Worm (Caenorhabditis elegans): Measurements from ENCODE around the gene rad-51.
"Not testable (repeated sequence)": the region's sequence is repeated elsewhere in the genome, so short reads cannot be mapped to it uniquely, and the experiment has no call there.

Gene rad-51

DNA sequence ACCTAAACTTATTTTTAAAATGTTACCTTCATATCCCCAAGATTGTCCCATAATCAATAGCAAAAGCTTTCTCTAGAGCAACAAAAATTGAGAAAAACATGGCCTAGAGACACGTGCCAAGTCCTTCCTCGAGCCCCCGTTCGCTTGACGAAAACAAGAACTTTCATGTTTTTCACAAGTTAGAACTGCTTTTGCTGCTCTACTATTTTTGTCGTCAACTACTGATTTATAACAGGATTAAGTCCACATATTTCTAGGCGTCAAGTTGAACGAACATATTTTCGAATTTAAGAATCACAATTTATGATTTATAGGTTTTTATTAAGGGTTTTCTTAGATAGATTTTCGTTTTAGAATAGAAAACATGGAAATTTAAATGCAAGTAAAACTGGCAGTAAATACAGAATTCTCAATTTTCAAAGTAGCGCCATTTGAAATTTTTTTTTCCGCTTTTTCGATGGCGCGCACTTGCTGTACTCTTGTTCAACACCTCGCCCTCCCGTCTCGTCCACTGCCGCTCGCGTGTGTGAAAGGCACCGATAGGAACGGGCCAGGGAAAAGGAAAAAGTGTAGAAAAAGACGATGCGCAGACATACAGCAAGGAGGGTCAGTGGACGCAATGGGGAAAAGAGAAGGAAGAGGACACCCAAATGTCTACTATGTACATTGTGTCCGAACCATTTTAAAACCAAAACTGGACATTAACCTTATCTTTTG, at the start of gene rad-51:
TSS of gene rad-51 (minus strand) at position 51 of the 717 bp plus-strand sequence.
- TF ChIP-seq mep-1 (tag; optimal IDR thresholded peaks at IDR 0.05) (peak; percentile 66), elt-3 (tag; optimal IDR thresholded peaks at IDR 0.05) (no peak), nhr-2 (tag; optimal IDR thresholded peaks at IDR 0.05) (peak; percentile 18), unc-120 (tag; optimal IDR thresholded peaks at IDR 0.05; ENCODE audit: poor library complexity, severe bottlenecking) (peak; percentile 57), lin-32 (GFP tag; optimal IDR thresholded peaks at IDR 0.05) (no peak)

DNA sequence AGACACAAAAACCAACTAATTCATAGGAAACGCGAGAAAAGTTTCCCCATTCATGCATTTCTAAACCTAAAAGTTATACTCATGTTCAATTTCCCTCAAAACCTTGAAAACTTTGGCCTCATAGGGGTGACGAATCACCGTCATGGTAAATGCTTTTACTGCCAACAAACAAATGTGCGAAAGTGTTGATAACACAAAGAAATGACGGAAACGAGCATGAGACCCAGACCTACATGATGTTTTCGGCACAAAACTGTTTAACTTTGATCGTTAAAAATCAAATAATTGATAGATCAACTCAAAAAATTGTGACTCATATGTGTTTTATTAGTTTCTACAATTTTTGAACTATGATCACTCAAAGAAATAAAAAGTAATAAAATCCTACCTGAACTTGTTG, 47.8 kb upstream of the rad-51 start:
- no peak for TF ChIP-seq unc-39 (tag; optimal IDR thresholded peaks at IDR 0.05)
- TF ChIP-seq mep-1 (tag; optimal IDR thresholded peaks at IDR 0.05) = no peak
- TF ChIP-seq nhr-2 (tag; optimal IDR thresholded peaks at IDR 0.05) = no peak
- no peak for TF ChIP-seq blmp-1 (tag; optimal IDR thresholded peaks at IDR 0.05)

DNA sequence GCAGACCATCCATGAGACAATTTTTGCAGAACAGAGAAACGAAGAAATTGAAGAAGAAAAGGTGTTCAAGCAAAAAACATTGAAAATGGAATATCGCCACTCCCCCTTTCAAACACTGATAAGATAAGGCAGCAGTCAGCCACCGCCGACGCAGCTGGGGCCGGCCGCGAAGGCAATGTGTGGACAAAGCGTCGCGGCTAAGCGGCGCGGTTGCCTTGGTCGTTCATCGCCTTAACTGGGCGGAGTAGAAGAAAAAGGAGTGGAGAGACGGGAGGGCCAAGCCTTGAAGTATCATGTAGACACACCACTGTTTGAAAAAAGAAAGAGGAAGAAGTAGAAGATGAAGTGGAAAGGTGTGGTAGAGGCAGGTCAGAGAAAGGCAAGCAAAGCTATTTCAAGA, 46.9 kb upstream of the rad-51 start:
- TF ChIP-seq ham-2 (GFP tag; optimal IDR thresholded peaks at IDR 0.05) = peak; percentile 57
- no peak for TF ChIP-seq drap-1 (GFP tag; optimal IDR thresholded peaks at IDR 0.05)

DNA sequence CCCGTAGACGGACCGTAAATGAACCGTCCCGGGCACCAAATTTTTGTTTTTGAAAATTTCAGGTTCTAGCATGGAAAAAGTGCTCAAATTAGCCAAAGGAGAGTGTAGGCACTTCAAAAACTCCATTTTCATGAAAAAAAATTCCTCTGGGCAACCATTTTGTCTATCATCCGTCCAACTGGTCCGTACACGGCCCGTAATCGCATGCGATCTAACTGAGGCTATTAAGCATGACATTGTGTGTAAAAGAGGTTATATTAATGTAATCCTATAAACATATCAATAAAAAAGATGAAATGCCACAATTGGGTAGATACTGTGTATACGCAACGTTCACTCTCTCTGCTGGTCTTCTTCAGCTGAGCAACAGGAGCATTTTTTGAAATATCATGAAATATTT, 38.6 kb upstream of the rad-51 start, which contains the start of gene R09E10.1:
TSS of gene R09E10.1 (minus strand) at position 101 of the 400 bp plus-strand sequence.
- not testable (repeated sequence) for TF ChIP-seq lin-13 (tag; optimal IDR thresholded peaks at IDR 0.05); unc-120 (tag; optimal IDR thresholded peaks at IDR 0.05; ENCODE audit: poor library complexity, severe bottlenecking); nhr-28 (tag; optimal IDR thresholded peaks at IDR 0.05)

DNA sequence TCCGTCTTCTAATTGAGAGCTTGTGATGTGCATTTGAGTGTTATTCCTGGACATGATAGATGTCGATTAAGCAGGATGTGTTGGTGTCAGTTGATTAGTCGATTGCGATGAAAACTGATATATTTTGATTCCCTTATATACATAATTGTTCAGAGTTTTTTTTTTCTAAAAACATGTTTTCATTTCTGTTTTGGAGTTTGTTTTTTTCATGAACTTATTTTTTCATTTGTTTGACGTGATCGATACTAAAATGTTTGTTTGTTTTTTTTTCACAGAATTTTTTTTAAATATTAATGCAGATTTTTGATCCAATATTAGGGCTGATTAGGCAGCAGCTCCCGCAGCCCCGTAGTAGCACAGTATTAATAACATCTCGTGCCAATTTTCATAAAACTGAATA, 34.2 kb upstream of the rad-51 start, which contains the start of gene R09E10.2:
TSS of gene R09E10.2 (minus strand) at position 101 of the 400 bp plus-strand sequence.
- TF ChIP-seq nhr-76 (tag; optimal IDR thresholded peaks at IDR 0.05) (no peak), mls-2 (tag; optimal IDR thresholded peaks at IDR 0.05) (no peak), sptf-1 (tag; optimal IDR thresholded peaks at IDR 0.05) (no peak), cnd-1 (tag; optimal IDR thresholded peaks at IDR 0.05) (no peak), ceh-83 (GFP tag; optimal IDR thresholded peaks at IDR 0.05) (no peak), ztf-11 (tag; optimal IDR thresholded peaks at IDR 0.05) (no peak), nhr-237 (tag; optimal IDR thresholded peaks at IDR 0.05) (no peak), unc-39 (tag; optimal IDR thresholded peaks at IDR 0.05) (no peak), mab-5 (tag; optimal IDR thresholded peaks at IDR 0.05) (no peak), bed-3 (GFP tag; optimal IDR thresholded peaks at IDR 0.05) (no peak), nhr-28 (tag; optimal IDR thresholded peaks at IDR 0.05) (no peak), lin-13 (tag; optimal IDR thresholded peaks at IDR 0.05) (no peak), ceh-43 (GFP tag; optimal IDR thresholded peaks at IDR 0.05) (no peak), mep-1 (tag; optimal IDR thresholded peaks at IDR 0.05) (no peak), lin-32 (GFP tag; optimal IDR thresholded peaks at IDR 0.05) (no peak), nhr-2 (tag; optimal IDR thresholded peaks at IDR 0.05) (no peak), ham-2 (GFP tag; optimal IDR thresholded peaks at IDR 0.05) (no peak), unc-62 (GFP tag; optimal IDR thresholded peaks at IDR 0.05) (no peak), snpc-4 (tag; optimal IDR thresholded peaks at IDR 0.05) (no peak)

DNA sequence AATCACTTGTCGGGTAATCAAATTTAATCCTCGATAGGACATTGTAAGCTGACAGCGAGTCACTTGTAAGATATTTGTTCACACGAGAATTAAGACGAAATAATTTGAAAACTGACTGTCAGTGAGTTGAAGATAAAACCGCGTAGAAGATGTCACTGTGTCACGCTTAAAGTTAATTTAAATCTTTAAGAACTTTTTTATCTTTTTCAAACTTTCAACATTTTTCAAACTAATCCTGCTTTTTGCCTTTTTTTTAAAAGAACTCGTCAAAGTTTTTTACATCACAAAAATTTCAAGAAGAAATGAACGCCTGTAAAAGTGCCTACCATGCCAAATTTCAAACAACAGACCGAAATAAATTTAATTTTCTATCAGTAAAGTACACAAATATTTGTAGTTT, 29.5 kb upstream of the rad-51 start, which contains the start of gene acs-18:
TSS of gene acs-18 (minus strand) at position 101 of the 400 bp plus-strand sequence.
- TF ChIP-seq nhr-76 (tag; optimal IDR thresholded peaks at IDR 0.05) (no peak), drap-1 (GFP tag; optimal IDR thresholded peaks at IDR 0.05) (no peak), nhr-12 (tag; optimal IDR thresholded peaks at IDR 0.05) (no peak), unc-62 (GFP tag; optimal IDR thresholded peaks at IDR 0.05) (no peak), nhr-28 (tag; optimal IDR thresholded peaks at IDR 0.05) (no peak), bed-3 (GFP tag; optimal IDR thresholded peaks at IDR 0.05) (no peak), mab-5 (tag; optimal IDR thresholded peaks at IDR 0.05) (no peak), tbx-8 (GFP tag; optimal IDR thresholded peaks at IDR 0.05) (no peak), cnd-1 (tag; optimal IDR thresholded peaks at IDR 0.05) (no peak)

DNA sequence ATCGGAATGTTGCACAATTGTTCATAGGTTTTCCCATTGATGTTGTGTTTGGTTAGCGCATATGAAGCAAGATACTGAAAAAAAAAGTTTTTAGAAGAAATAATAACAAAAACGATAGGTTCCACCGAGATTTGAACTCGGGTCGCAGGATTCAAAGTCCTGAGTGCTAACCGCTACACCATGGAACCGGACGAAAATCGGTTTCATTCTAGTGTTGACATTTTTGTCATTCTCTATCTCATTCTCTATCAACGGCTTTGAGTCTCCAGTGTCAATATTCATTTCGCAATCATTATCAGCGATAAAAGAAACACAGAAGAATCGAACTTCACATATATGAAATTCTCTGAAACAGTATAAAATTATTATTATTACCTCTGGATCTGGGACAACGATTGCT, 27.1 kb upstream of the rad-51 start:
- TF ChIP-seq hlh-1 (tag; optimal IDR thresholded peaks at IDR 0.05) = no peak
- no peak for TF ChIP-seq unc-39 (tag; optimal IDR thresholded peaks at IDR 0.05)
- no peak for TF ChIP-seq zip-8 (tag; optimal IDR thresholded peaks at IDR 0.05)
